Worm (Caenorhabditis elegans): ENCODE data around the gene sma-1.

ce11 chrV:11876657-11877056 lies 22.6 kb upstream of the sma-1 start:
- TF ChIP-seq tab-1 (GFP tag; IDR thresholded peaks at IDR 0.05) (no peak), med-1 (GFP tag; optimal IDR thresholded peaks at IDR 0.05; ENCODE audit: insufficient read depth) (no peak)
